Worm (Caenorhabditis elegans) whole organism, early embryonic: ENCODE measurements around the gene try-1.

Experiments
- ama-1 ChIP-seq: fragments of 150-350 bp; optimal IDR thresholded peaks from 2 replicates; lab custom pipeline; 2014
- hmbx-1 ChIP-seq: sonication (generic microtip); optimal IDR thresholded peaks from 2 replicates; lab custom pipeline; 2016; ENCODE audit warnings: mild to moderate bottlenecking, missing genetic modification characterization, missing compliant biosample characterization
- hmg-4 ChIP-seq: fragments of 200-800 bp; sonication (Bioruptor generic); optimal IDR thresholded peaks from 2 replicates; lab custom pipeline; 2018; ENCODE audit warnings: mild to moderate bottlenecking, missing genetic modification characterization, missing compliant biosample characterization
- hnd-1 ChIP-seq: sonication (generic microtip); optimal IDR thresholded peaks from 2 replicates; lab custom pipeline; 2016; ENCODE audit warnings: missing genetic modification characterization, missing compliant biosample characterization
- tbx-11 ChIP-seq: fragments of 200-800 bp; sonication (Bioruptor generic); IDR thresholded peaks from 2 replicates; pipeline ENCODE4 v1.3.6; 2022; ENCODE audit warnings: missing genetic modification characterization, missing compliant biosample characterization

ce11 chrII:4949380-4949950, at the start of gene try-1, which contains the start of gene zyg-12:
- TF ChIP-seq hnd-1 (no peak), hmg-4 (GFP tag; lab: Kevin White, UChicago) (no peak), tbx-11 (no peak), ama-1 (lab: Kevin White, UChicago) (no peak), hmbx-1 (tag; lab: Kevin White, UChicago) (no peak)
